Worm (Caenorhabditis elegans) whole organism, young adult: ENCODE data around the gene lgc-7.
"Not testable (repeated sequence)": the region's sequence is repeated elsewhere in the genome, so short reads cannot be mapped to it uniquely, and the experiment has no call there.

ENCODE experiments used
- B0336.3 ChIP-seq: fragments of 200-800 bp; sonication (Bioruptor generic); IDR thresholded peaks from 2 replicates; pipeline ENCODE4 v1.3.6; 2022; ENCODE audit warnings: missing genetic modification characterization, missing compliant biosample characterization
- C06A6.2 ChIP-seq: fragments of 200-800 bp; sonication (Bioruptor generic); conservative IDR thresholded peaks from 2 replicates; pipeline ENCODE4 v1.3.6; 2022; ENCODE audit warnings: missing genetic modification characterization, missing compliant biosample characterization
- F37B4.10 ChIP-seq: fragments of 200-800 bp; sonication (Bioruptor generic); IDR thresholded peaks from 2 replicates; pipeline ENCODE4 v1.3.6; 2022; ENCODE audit warnings: missing genetic modification characterization, missing compliant biosample characterization
- K11D2.4 ChIP-seq: fragments of 200-800 bp; sonication (Bioruptor generic); IDR thresholded peaks from 2 replicates; pipeline ENCODE4 v1.3.6; 2022; ENCODE audit warnings: missing genetic modification reagents, missing genetic modification characterization, missing compliant biosample characterization
- K12H6.12 ChIP-seq: fragments of 200-800 bp; sonication (Bioruptor generic); optimal IDR thresholded peaks from 2 replicates; lab custom pipeline; 2018; ENCODE audit warnings: mild to moderate bottlenecking, missing genetic modification characterization, missing compliant biosample characterization
- Y53G8AR.9 ChIP-seq: fragments of 200-800 bp; sonication (Bioruptor generic); conservative IDR thresholded peaks from 2 replicates; pipeline ENCODE4 v1.3.6; 2022; ENCODE audit warnings: missing genetic modification reagents, missing genetic modification characterization, missing compliant biosample characterization
- Y67H2A.10 ChIP-seq: fragments of 200-800 bp; sonication (Bioruptor generic); conservative IDR thresholded peaks from 2 replicates; pipeline ENCODE4 v1.3.6; 2022; ENCODE audit warnings: missing genetic modification reagents, missing genetic modification characterization, missing compliant biosample characterization
- Y95B8A.8 ChIP-seq: fragments of 200-800 bp; sonication (Bioruptor generic); IDR thresholded peaks from 2 replicates; pipeline ENCODE4 v1.3.6; 2022; ENCODE audit warnings: missing genetic modification reagents, missing genetic modification characterization, missing compliant biosample characterization
- ama-1 ChIP-seq, 3 experiments: fragments of 150-350 bp in 1 of 3; sonication (generic microtip) in 2 of 3; optimal IDR thresholded peaks; 2 replicates each; lab custom pipeline; 2014 to 2018; ENCODE audit warnings: missing biosample characterization in 2 of 3, missing genetic modification characterization in 2 of 3, missing genetic modification reagents in 2 of 3
- atf-7 ChIP-seq: sonication (generic microtip); optimal IDR thresholded peaks from 2 replicates; lab custom pipeline; 2017; ENCODE audit warnings: mild to moderate bottlenecking, missing genetic modification characterization, missing compliant biosample characterization
- attf-5 ChIP-seq: fragments of 200-800 bp; sonication (Bioruptor generic); optimal IDR thresholded peaks from 2 replicates; lab custom pipeline; 2018; ENCODE audit warnings: mild to moderate bottlenecking, missing genetic modification characterization, missing compliant biosample characterization
- cebp-1 ChIP-seq, 2 experiments: fragments of 200-800 bp in 1 of 2; sonication (Bioruptor generic) in 1 of 2; sonication (generic microtip) in 1 of 2; IDR thresholded peaks in 1 of 2; optimal IDR thresholded peaks in 1 of 2; 2 replicates each; pipeline versions ENCODE4 v1.3.6 to Lab custom; 2017 to 2022; ENCODE audit warnings: missing compliant biosample characterization in 2 of 2, missing genetic modification characterization in 2 of 2, mild to moderate bottlenecking in 1 of 2, missing genetic modification reagents in 1 of 2, moderate library complexity in 1 of 2
- ceh-100 ChIP-seq: fragments of 200-800 bp; sonication (Bioruptor generic); IDR thresholded peaks from 2 replicates; pipeline ENCODE4 v1.3.6; 2022; ENCODE audit warnings: missing genetic modification reagents, missing genetic modification characterization, missing compliant biosample characterization
- ceh-27 ChIP-seq: fragments of 200-800 bp; sonication (Bioruptor generic); optimal IDR thresholded peaks from 2 replicates; lab custom pipeline; 2018; ENCODE audit warnings: mild to moderate bottlenecking, missing genetic modification characterization, moderate library complexity, missing compliant biosample characterization
- die-1 ChIP-seq: sonication (generic microtip); optimal IDR thresholded peaks from 2 replicates; lab custom pipeline; 2016; ENCODE audit warnings: missing genotype, mild to moderate bottlenecking, missing genetic modification characterization, missing compliant biosample characterization
- egl-44 ChIP-seq: fragments of 200-800 bp; sonication (Bioruptor generic); IDR thresholded peaks from 2 replicates; pipeline ENCODE4 v1.3.6; 2022; ENCODE audit warnings: missing genetic modification reagents, missing genetic modification characterization, missing compliant biosample characterization
- ekl-4 ChIP-seq: fragments of 200-800 bp; sonication (Bioruptor generic); IDR thresholded peaks from 2 replicates; pipeline ENCODE4 v1.3.6; 2022; ENCODE audit warnings: missing genetic modification reagents, missing genetic modification characterization, missing compliant biosample characterization
- hmg-1.2 ChIP-seq: fragments of 200-800 bp; sonication (Bioruptor generic); IDR thresholded peaks from 2 replicates; pipeline ENCODE4 v1.3.6; 2022; ENCODE audit warnings: missing genetic modification reagents, missing genetic modification characterization, missing compliant biosample characterization
- let-526 ChIP-seq: fragments of 200-800 bp; sonication (Bioruptor generic); IDR thresholded peaks from 2 replicates; pipeline ENCODE4 v1.3.6; 2022; ENCODE audit warnings: missing genetic modification reagents, missing genetic modification characterization, missing compliant biosample characterization
- lir-1 ChIP-seq: fragments of 200-800 bp; sonication (Bioruptor generic); conservative IDR thresholded peaks from 2 replicates; pipeline ENCODE4 v1.3.6; 2022; ENCODE audit warnings: missing genetic modification reagents, missing genetic modification characterization, missing compliant biosample characterization
- madf-6 ChIP-seq: fragments of 200-800 bp; sonication (Bioruptor generic); IDR thresholded peaks from 2 replicates; pipeline ENCODE4 v1.3.6; 2022; ENCODE audit warnings: missing genetic modification reagents, missing genetic modification characterization, missing compliant biosample characterization
- mcd-1 ChIP-seq: fragments of 200-800 bp; sonication (Bioruptor generic); IDR thresholded peaks from 2 replicates; pipeline ENCODE4 v1.3.6; 2022; ENCODE audit warnings: missing genetic modification reagents, missing genetic modification characterization, missing compliant biosample characterization
- nfyb-1 ChIP-seq: fragments of 200-800 bp; sonication (Bioruptor generic); IDR thresholded peaks from 2 replicates; pipeline ENCODE4 v1.3.6; 2022; ENCODE audit warnings: missing genetic modification reagents, missing genetic modification characterization, missing compliant biosample characterization
- nhr-179 ChIP-seq: sonication (generic microtip); optimal IDR thresholded peaks from 2 replicates; lab custom pipeline; 2016; ENCODE audit warnings: mild to moderate bottlenecking, missing genetic modification characterization, missing compliant biosample characterization
- nhr-80 ChIP-seq: sonication (generic microtip); optimal IDR thresholded peaks from 2 replicates; lab custom pipeline; 2016; ENCODE audit warnings: missing genetic modification characterization, missing compliant biosample characterization
- pbrm-1 ChIP-seq: fragments of 200-800 bp; sonication (Bioruptor generic); IDR thresholded peaks from 2 replicates; pipeline ENCODE4 v1.3.6; 2022; ENCODE audit warnings: missing genetic modification reagents, missing genetic modification characterization, missing compliant biosample characterization
- rcor-1 ChIP-seq: fragments of 200-800 bp; sonication (Bioruptor generic); IDR thresholded peaks from 2 replicates; pipeline ENCODE4 v1.3.6; 2022; ENCODE audit warnings: missing genetic modification reagents, missing genetic modification characterization, missing compliant biosample characterization
- snpc-1.1 ChIP-seq: sonication (generic microtip); optimal IDR thresholded peaks from 2 replicates; lab custom pipeline; 2017; ENCODE audit warnings: missing genetic modification characterization, mild to moderate bottlenecking, missing compliant biosample characterization, antibody characterized with exemption, moderate library complexity, missing genotype, missing genetic modification reagents; ENCODE audit not compliant: insufficient read depth
- snpc-4 ChIP-seq, 5 experiments: fragments of 150-350 bp in 1 of 5; sonication (generic microtip) in 4 of 5; optimal IDR thresholded peaks; 2 replicates each; lab custom pipeline; 2014 to 2018; ENCODE audit warnings: missing genetic modification characterization in 5 of 5, missing biosample characterization in 3 of 5, antibody characterized with exemption in 2 of 5, mild to moderate bottlenecking in 2 of 5, missing compliant biosample characterization in 2 of 5, missing genotype in 2 of 5, moderate library complexity in 2 of 5, missing genetic modification reagents in 1 of 5
- tbx-9 ChIP-seq: sonication (generic microtip); optimal IDR thresholded peaks from 2 replicates; lab custom pipeline; 2016; ENCODE audit warnings: borderline replicate concordance, missing genetic modification characterization, inconsistent platforms, missing compliant biosample characterization

Gene lgc-7

ce11 chrIV:14760845-14761244, 51.5 kb downstream of the lgc-7 start, which contains the start of gene ptp-5.2:
TSS of gene ptp-5.2 (minus strand) at chrIV:14760945.
- TF ChIP-seq F37B4.10 (no peak), madf-6 (GFP tag; lab: Robert Waterston, UW) (no peak), B0336.3 (no peak), attf-5 (GFP tag; lab: Kevin White, UChicago) (no peak), atf-7 (tag; lab: Kevin White, UChicago) (no peak), ekl-4 (GFP tag; lab: Robert Waterston, UW) (no peak), die-1 (tag; lab: Kevin White, UChicago) (no peak), nhr-179 (no peak), egl-44 (no peak)

ce11 chrIV:14763348-14763747, 54.0 kb downstream of the lgc-7 start:
- TF ChIP-seq hmg-1.2 (GFP tag; lab: Robert Waterston, UW) (peak; percentile 56; the same call in 1 of the 2 replicates), rcor-1 (GFP tag; lab: Robert Waterston, UW) (peak; percentile 65; the same call in 1 of the 2 replicates), ekl-4 (GFP tag; lab: Robert Waterston, UW) (peak; percentile 57; the same call in 1 of the 2 replicates), K12H6.12 (tag; lab: Kevin White, UChicago) (peak; percentile 9), lir-1 (GFP tag; lab: Robert Waterston, UW) (peak; percentile 27; the same call in 1 of the 2 replicates), attf-5 (GFP tag; lab: Kevin White, UChicago) (peak; percentile 39), egl-44 (peak; percentile 73; the same call in 1 of the 2 replicates), ceh-27 (GFP tag; lab: Kevin White, UChicago) (peak; percentile 26), nhr-80 (tag; lab: Kevin White, UChicago) (peak; percentile 28), nfyb-1 (0 out of 2 replicates have a peak, but pooled peaks have one; percentile 41), snpc-4 (GFP tag; optimal IDR thresholded peaks at IDR 0.05; lab: Kevin White, UChicago) (peak; percentile 20), mcd-1 (GFP tag; lab: Robert Waterston, UW) (peak; percentile 74), cebp-1 (GFP tag; IDR thresholded peaks at IDR 0.05; lab: Robert Waterston, UW) (0 out of 2 replicates have a peak, but pooled peaks have one; percentile 18), ceh-100 (0 out of 2 replicates have a peak, but pooled peaks have one; percentile 40), K11D2.4 (GFP tag; lab: Robert Waterston, UW) (peak; percentile 42; the same call in 1 of the 2 replicates), let-526 (GFP tag; lab: Robert Waterston, UW) (peak; percentile 6; the same call in 1 of the 2 replicates), pbrm-1 (GFP tag; lab: Robert Waterston, UW) (0 out of 2 replicates have a peak, but pooled peaks have one; percentile 38), Y95B8A.8 (GFP tag; lab: Robert Waterston, UW) (0 out of 2 replicates have a peak, but pooled peaks have one; percentile 7), C06A6.2 (GFP tag; lab: Robert Waterston, UW) (peak; percentile 58; the same call in 1 of the 2 replicates), Y67H2A.10 (GFP tag; lab: Robert Waterston, UW) (0 out of 2 replicates have a peak, but pooled peaks have one; percentile 8)
- TF ChIP-seq snpc-4, cebp-1 (tag; optimal IDR thresholded peaks at IDR 0.05; lab: Kevin White, UChicago): not testable (repeated sequence)

- TF ChIP-seq madf-6 (GFP tag; lab: Robert Waterston, UW) (no peak), cebp-1 (GFP tag; IDR thresholded peaks at IDR 0.05; lab: Robert Waterston, UW) (no peak), cebp-1 (tag; optimal IDR thresholded peaks at IDR 0.05; lab: Kevin White, UChicago) (peak; percentile 28), snpc-1.1 (tag; lab: Kevin White, UChicago) (no peak), Y53G8AR.9 (GFP tag; lab: Robert Waterston, UW) (peak; percentile 30; the same call in 1 of the 2 replicates), tbx-9 (tag; lab: Kevin White, UChicago) (no peak), ama-1 (optimal IDR thresholded peaks at IDR 0.05; lab: Kevin White, UChicago) (peak; percentile 70), ama-1 (GFP tag; optimal IDR thresholded peaks at IDR 0.05; lab: Kevin White, UChicago) (no peak)
Observed at ce11 chrIV:14763938-14764718, 54.7 kb downstream of the lgc-7 start.
